Worm (Caenorhabditis elegans) whole organism, young adult: ENCODE results near the gene iffb-1.

Experiments used
- B0035.1 ChIP-seq: sonication (generic microtip); optimal IDR thresholded peaks from 2 replicates; lab custom pipeline; 2016; ENCODE audit warnings: missing genetic modification characterization, mild to moderate bottlenecking, missing compliant biosample characterization, missing genotype, missing genetic modification reagents
- C17E4.6 ChIP-seq: fragments of 200-800 bp; sonication (Bioruptor generic); IDR thresholded peaks from 2 replicates; pipeline ENCODE4 v1.3.6; 2022; ENCODE audit warnings: missing genetic modification reagents, missing genetic modification characterization, missing compliant biosample characterization
- D2030.7 ChIP-seq: fragments of 200-800 bp; sonication (Bioruptor generic); IDR thresholded peaks from 2 replicates; pipeline ENCODE4 v1.3.6; 2022; ENCODE audit warnings: missing genetic modification reagents, missing genetic modification characterization, missing compliant biosample characterization
- F10E7.11 ChIP-seq: sonication (generic microtip); optimal IDR thresholded peaks from 2 replicates; lab custom pipeline; 2017; ENCODE audit warnings: mild to moderate bottlenecking, missing genetic modification characterization, moderate library complexity, missing compliant biosample characterization
- F22D6.2 ChIP-seq: sonication (generic microtip); optimal IDR thresholded peaks from 2 replicates; lab custom pipeline; 2016; ENCODE audit warnings: mild to moderate bottlenecking, missing genetic modification characterization, missing compliant biosample characterization
- F33H1.4 ChIP-seq: fragments of 200-800 bp; sonication (Bioruptor generic); IDR thresholded peaks from 2 replicates; pipeline ENCODE4 v1.3.6; 2022; ENCODE audit warnings: missing genetic modification reagents, missing genetic modification characterization, missing compliant biosample characterization
- F49E8.2 ChIP-seq: sonication (generic microtip); optimal IDR thresholded peaks from 3 replicates; lab custom pipeline; 2017; ENCODE audit warnings: missing genetic modification characterization, mild to moderate bottlenecking, missing compliant biosample characterization, antibody characterized with exemption, moderate library complexity; ENCODE audit not compliant: insufficient read depth
- K11D2.4 ChIP-seq: fragments of 200-800 bp; sonication (Bioruptor generic); IDR thresholded peaks from 2 replicates; pipeline ENCODE4 v1.3.6; 2022; ENCODE audit warnings: missing genetic modification reagents, missing genetic modification characterization, missing compliant biosample characterization
- T07F8.4 ChIP-seq: sonication (generic microtip); optimal IDR thresholded peaks from 2 replicates; lab custom pipeline; 2016; ENCODE audit warnings: mild to moderate bottlenecking, missing genetic modification characterization, moderate library complexity, missing compliant biosample characterization
- Y56A3A.18 ChIP-seq: fragments of 200-800 bp; sonication (Bioruptor generic); IDR thresholded peaks from 2 replicates; pipeline ENCODE4 v1.3.6; 2022; ENCODE audit warnings: missing genetic modification reagents, missing genetic modification characterization, missing compliant biosample characterization
- Y79H2A.3 ChIP-seq: fragments of 200-800 bp; sonication (Bioruptor generic); conservative IDR thresholded peaks from 2 replicates; pipeline ENCODE4 v1.3.6; 2022; ENCODE audit warnings: missing genetic modification reagents, missing genetic modification characterization, missing compliant biosample characterization
- attf-5 ChIP-seq: fragments of 200-800 bp; sonication (Bioruptor generic); optimal IDR thresholded peaks from 2 replicates; lab custom pipeline; 2018; ENCODE audit warnings: mild to moderate bottlenecking, missing genetic modification characterization, missing compliant biosample characterization
- ceh-100 ChIP-seq: fragments of 200-800 bp; sonication (Bioruptor generic); IDR thresholded peaks from 2 replicates; pipeline ENCODE4 v1.3.6; 2022; ENCODE audit warnings: missing genetic modification reagents, missing genetic modification characterization, missing compliant biosample characterization
- ceh-40 ChIP-seq: fragments of 200-800 bp; sonication (Bioruptor generic); IDR thresholded peaks from 2 replicates; pipeline ENCODE4 v1.3.6; 2022; ENCODE audit warnings: missing genetic modification characterization, missing compliant biosample characterization
- ceh-58 ChIP-seq: fragments of 200-800 bp; sonication (Bioruptor generic); IDR thresholded peaks from 2 replicates; pipeline ENCODE4 v1.3.6; 2022; ENCODE audit warnings: missing genetic modification characterization, missing compliant biosample characterization
- chd-7 ChIP-seq: sonication (generic microtip); optimal IDR thresholded peaks from 2 replicates; lab custom pipeline; 2016; ENCODE audit warnings: mild to moderate bottlenecking, missing genetic modification characterization, moderate library complexity, missing compliant biosample characterization
- dpl-1 ChIP-seq: fragments of 150-350 bp; optimal IDR thresholded peaks from 2 replicates; lab custom pipeline; 2014; ENCODE audit warnings: missing biosample characterization, missing genetic modification reagents, missing genetic modification characterization
- efl-1 ChIP-seq: fragments of 150-350 bp; optimal IDR thresholded peaks from 2 replicates; lab custom pipeline; 2014; ENCODE audit warnings: missing biosample characterization, missing genetic modification reagents, missing genetic modification characterization
- egl-18 ChIP-seq: fragments of 200-800 bp; sonication (Bioruptor generic); IDR thresholded peaks from 2 replicates; pipeline ENCODE4 v1.3.6; 2022; ENCODE audit warnings: missing genetic modification reagents, missing genetic modification characterization, missing compliant biosample characterization
- ets-4 ChIP-seq: fragments of 200-800 bp; sonication (Bioruptor generic); optimal IDR thresholded peaks from 2 replicates; lab custom pipeline; 2018; ENCODE audit warnings: mild to moderate bottlenecking, missing genetic modification characterization, missing compliant biosample characterization
- fkh-3 ChIP-seq: sonication (generic microtip); optimal IDR thresholded peaks from 2 replicates; lab custom pipeline; 2016; ENCODE audit warnings: mild to moderate bottlenecking, missing genetic modification characterization, missing compliant biosample characterization
- hmg-1.2 ChIP-seq: fragments of 200-800 bp; sonication (Bioruptor generic); IDR thresholded peaks from 2 replicates; pipeline ENCODE4 v1.3.6; 2022; ENCODE audit warnings: missing genetic modification reagents, missing genetic modification characterization, missing compliant biosample characterization
- lag-1 ChIP-seq: fragments of 200-800 bp; sonication (Bioruptor generic); IDR thresholded peaks from 2 replicates; pipeline ENCODE4 v1.3.6; 2022; ENCODE audit warnings: missing genetic modification reagents, missing genetic modification characterization, missing compliant biosample characterization
- lin-35 ChIP-seq, 3 experiments: fragments of 150-350 bp in 2 of 3; sonication (generic microtip) in 1 of 3; optimal IDR thresholded peaks; 2 replicates each; lab custom pipeline; 2014 to 2018; ENCODE audit warnings: missing biosample characterization in 3 of 3, missing genetic modification characterization in 3 of 3, missing genetic modification reagents in 3 of 3
- lin-54 ChIP-seq: fragments of 200-800 bp; sonication (Bioruptor generic); optimal IDR thresholded peaks from 2 replicates; lab custom pipeline; 2018; ENCODE audit warnings: mild to moderate bottlenecking, missing genetic modification characterization, missing compliant biosample characterization
- lsl-1 ChIP-seq: fragments of 200-800 bp; sonication (Bioruptor generic); optimal IDR thresholded peaks from 2 replicates; lab custom pipeline; 2018; ENCODE audit warnings: mild to moderate bottlenecking, missing genetic modification characterization, moderate library complexity, missing compliant biosample characterization
- madf-6 ChIP-seq: fragments of 200-800 bp; sonication (Bioruptor generic); IDR thresholded peaks from 2 replicates; pipeline ENCODE4 v1.3.6; 2022; ENCODE audit warnings: missing genetic modification reagents, missing genetic modification characterization, missing compliant biosample characterization
- mcd-1 ChIP-seq: fragments of 200-800 bp; sonication (Bioruptor generic); IDR thresholded peaks from 2 replicates; pipeline ENCODE4 v1.3.6; 2022; ENCODE audit warnings: missing genetic modification reagents, missing genetic modification characterization, missing compliant biosample characterization
- repo-1 ChIP-seq: sonication (generic microtip); optimal IDR thresholded peaks from 2 replicates; lab custom pipeline; 2017; ENCODE audit warnings: mild to moderate bottlenecking, missing genetic modification characterization, missing compliant biosample characterization
- sea-2 ChIP-seq: fragments of 200-800 bp; sonication (Bioruptor generic); IDR thresholded peaks from 2 replicates; pipeline ENCODE4 v1.3.6; 2022; ENCODE audit warnings: missing genetic modification characterization, missing compliant biosample characterization
- tbx-9 ChIP-seq: sonication (generic microtip); optimal IDR thresholded peaks from 2 replicates; lab custom pipeline; 2016; ENCODE audit warnings: borderline replicate concordance, missing genetic modification characterization, inconsistent platforms, missing compliant biosample characterization
- ztf-22 ChIP-seq: fragments of 200-800 bp; sonication (Bioruptor generic); optimal IDR thresholded peaks from 2 replicates; lab custom pipeline; 2018; ENCODE audit warnings: mild to moderate bottlenecking, missing genetic modification characterization, moderate library complexity, missing compliant biosample characterization
- ztf-25 ChIP-seq: fragments of 200-800 bp; sonication (Bioruptor generic); IDR thresholded peaks from 2 replicates; pipeline ENCODE4 v1.3.6; 2022; ENCODE audit warnings: missing genetic modification reagents, missing genetic modification characterization, missing compliant biosample characterization

Gene iffb-1

ce11 chrIII:2330389-2330788 lies 16.2 kb downstream of the iffb-1 start:
- peak; percentile 29; the same call in 1 of the 2 replicates for TF ChIP-seq mcd-1 (GFP tag; lab: Robert Waterston, UW)
- peak; percentile 27; the same call in 1 of the 2 replicates for TF ChIP-seq F33H1.4 (GFP tag; lab: Robert Waterston, UW)
- no peak for TF ChIP-seq ets-4 (GFP tag; lab: Kevin White, UChicago)
- peak; percentile 77 for TF ChIP-seq lsl-1 (GFP tag; lab: Kevin White, UChicago)
- peak; percentile 12; the same call in 1 of the 2 replicates for TF ChIP-seq madf-6 (GFP tag; lab: Robert Waterston, UW)

- peak; percentile 76 for TF ChIP-seq lin-54 (GFP tag; lab: Kevin White, UChicago)
- peak; percentile 19; the same call in 1 of the 2 replicates for TF ChIP-seq madf-6 (GFP tag; lab: Robert Waterston, UW)
- peak; percentile 63 for TF ChIP-seq dpl-1
- TF ChIP-seq efl-1 (GFP tag; lab: Kevin White, UChicago) = peak; percentile 85
- no peak for TF ChIP-seq ceh-58 (GFP tag; lab: Robert Waterston, UW)
- peak in 1 of 3 experiments; percentile 48 for TF ChIP-seq lin-35 (GFP tag; optimal IDR thresholded peaks at IDR 0.05; lab: Kevin White, UChicago)
- TF ChIP-seq D2030.7 (GFP tag; lab: Robert Waterston, UW) = peak; percentile 55; the same call in 1 of the 2 replicates
- peak; percentile 89 for TF ChIP-seq mcd-1 (GFP tag; lab: Robert Waterston, UW)
- no peak for TF ChIP-seq F49E8.2 (tag; lab: Kevin White, UChicago)
- no peak for TF ChIP-seq sea-2
- peak; percentile 37 for TF ChIP-seq lsl-1 (GFP tag; lab: Kevin White, UChicago)
- peak; percentile 4 for TF ChIP-seq attf-5 (GFP tag; lab: Kevin White, UChicago)
Measured at ce11 chrIII:2331033-2331625, 16.9 kb downstream of the iffb-1 start, which contains the start of the genes Y54F10BM.13 and ppm-1.D. Y54F10BM.13 (minus strand) TSS chrIII:2331083. ppm-1.D (plus strand) TSS chrIII:2331572.

ce11 chrIII:2343273-2343672 lies 29.0 kb downstream of the iffb-1 start, which contains the start of gene phf-5:
phf-5 (plus strand) TSS chrIII:2343573.
- TF ChIP-seq tbx-9 (tag; lab: Kevin White, UChicago) = no peak
- TF ChIP-seq K11D2.4 = no peak
- no peak for TF ChIP-seq ztf-22 (GFP tag; lab: Kevin White, UChicago)
- TF ChIP-seq egl-18 (GFP tag; lab: Robert Waterston, UW) = no peak
- no peak for TF ChIP-seq Y56A3A.18 (GFP tag; lab: Robert Waterston, UW)
- TF ChIP-seq ceh-40 = no peak
- TF ChIP-seq repo-1 (tag; lab: Kevin White, UChicago) = no peak
- TF ChIP-seq F10E7.11 (tag; lab: Kevin White, UChicago) = no peak
- TF ChIP-seq ztf-25 (GFP tag; lab: Robert Waterston, UW) = no peak
- no peak for TF ChIP-seq ceh-100 (GFP tag; lab: Robert Waterston, UW)
- no peak for TF ChIP-seq fkh-3 (tag; lab: Kevin White, UChicago)
- no peak for TF ChIP-seq hmg-1.2 (GFP tag; lab: Robert Waterston, UW)
- TF ChIP-seq B0035.1 (tag; lab: Kevin White, UChicago) = no peak
- TF ChIP-seq lag-1 (GFP tag; lab: Robert Waterston, UW) = no peak
- TF ChIP-seq Y79H2A.3 = no peak
- TF ChIP-seq attf-5 (GFP tag; lab: Kevin White, UChicago) = no peak
- TF ChIP-seq chd-7 (tag; lab: Kevin White, UChicago) = no peak
- TF ChIP-seq ceh-58 (GFP tag; lab: Robert Waterston, UW) = no peak

- TF ChIP-seq F10E7.11 (tag; lab: Kevin White, UChicago) = no peak
- TF ChIP-seq F49E8.2 (tag; lab: Kevin White, UChicago) = no peak
- TF ChIP-seq ztf-22 (GFP tag; lab: Kevin White, UChicago) = no peak
- TF ChIP-seq F22D6.2 (tag; lab: Kevin White, UChicago) = no peak
- TF ChIP-seq T07F8.4 (tag; lab: Kevin White, UChicago) = no peak
- TF ChIP-seq C17E4.6 (GFP tag; lab: Robert Waterston, UW) = no peak
Measured at ce11 chrIII:2347291-2347690, 33.1 kb downstream of the iffb-1 start, which contains the start of gene gip-1. gip-1 (plus strand) TSS chrIII:2347591.
